Worm (Caenorhabditis elegans) whole organism, L2 larva: ENCODE results near the gene ncs-3.

Experiments used
- R02D3.7 ChIP-seq: fragments of 150-350 bp; optimal IDR thresholded peaks from 2 replicates; lab custom pipeline; 2014; ENCODE audit warnings: missing biosample characterization, missing genetic modification characterization
- aly-2 ChIP-seq: fragments of 150-350 bp; optimal IDR thresholded peaks from 2 replicates; lab custom pipeline; 2014; ENCODE audit warnings: missing biosample characterization, missing genetic modification characterization
- blmp-1 ChIP-seq: sonication (generic microtip); optimal IDR thresholded peaks from 2 replicates; lab custom pipeline; 2017; ENCODE audit warnings: missing genetic modification characterization, mild to moderate bottlenecking, missing compliant biosample characterization, antibody characterized with exemption, moderate library complexity; ENCODE audit not compliant: insufficient read depth
- ceh-16 ChIP-seq: fragments of 150-350 bp; optimal IDR thresholded peaks from 2 replicates; lab custom pipeline; 2014; ENCODE audit warnings: missing biosample characterization, missing genetic modification characterization
- lin-11 ChIP-seq: fragments of 150-350 bp; sonication (generic microtip); optimal IDR thresholded peaks from 2 replicates; lab custom pipeline; 2014; ENCODE audit warnings: missing biosample characterization, missing genetic modification characterization, inconsistent platforms, mixed read lengths
- nhr-10 ChIP-seq: sonication (generic microtip); optimal IDR thresholded peaks from 2 replicates; lab custom pipeline; 2017; ENCODE audit warnings: missing biosample characterization, missing genetic modification characterization
- unc-55 ChIP-seq: fragments of 150-350 bp; sonication (generic microtip); optimal IDR thresholded peaks from 3 replicates; lab custom pipeline; 2014; ENCODE audit warnings: missing biosample characterization, missing genetic modification reagents, missing genetic modification characterization
- ztf-11 ChIP-seq: sonication (generic microtip); optimal IDR thresholded peaks from 2 replicates; lab custom pipeline; 2017; ENCODE audit warnings: missing biosample characterization, missing genetic modification characterization

ce11 chrX:1068986-1069385 is 15.1 kb downstream of the ncs-3 start, which contains the start of gene mksr-1:
- TF ChIP-seq unc-55: no peak
- TF ChIP-seq blmp-1 (tag; lab: Kevin White, UChicago): no peak
- TF ChIP-seq nhr-10 (tag; lab: Kevin White, UChicago): no peak
- no peak for TF ChIP-seq ztf-11
- TF ChIP-seq R02D3.7: no peak
- no peak for TF ChIP-seq ceh-16
- TF ChIP-seq aly-2: no peak
- TF ChIP-seq lin-11: no peak
